Fruit fly (Drosophila melanogaster): Measurements from ENCODE around the gene Ets65A.

Ets65A gene

DNA sequence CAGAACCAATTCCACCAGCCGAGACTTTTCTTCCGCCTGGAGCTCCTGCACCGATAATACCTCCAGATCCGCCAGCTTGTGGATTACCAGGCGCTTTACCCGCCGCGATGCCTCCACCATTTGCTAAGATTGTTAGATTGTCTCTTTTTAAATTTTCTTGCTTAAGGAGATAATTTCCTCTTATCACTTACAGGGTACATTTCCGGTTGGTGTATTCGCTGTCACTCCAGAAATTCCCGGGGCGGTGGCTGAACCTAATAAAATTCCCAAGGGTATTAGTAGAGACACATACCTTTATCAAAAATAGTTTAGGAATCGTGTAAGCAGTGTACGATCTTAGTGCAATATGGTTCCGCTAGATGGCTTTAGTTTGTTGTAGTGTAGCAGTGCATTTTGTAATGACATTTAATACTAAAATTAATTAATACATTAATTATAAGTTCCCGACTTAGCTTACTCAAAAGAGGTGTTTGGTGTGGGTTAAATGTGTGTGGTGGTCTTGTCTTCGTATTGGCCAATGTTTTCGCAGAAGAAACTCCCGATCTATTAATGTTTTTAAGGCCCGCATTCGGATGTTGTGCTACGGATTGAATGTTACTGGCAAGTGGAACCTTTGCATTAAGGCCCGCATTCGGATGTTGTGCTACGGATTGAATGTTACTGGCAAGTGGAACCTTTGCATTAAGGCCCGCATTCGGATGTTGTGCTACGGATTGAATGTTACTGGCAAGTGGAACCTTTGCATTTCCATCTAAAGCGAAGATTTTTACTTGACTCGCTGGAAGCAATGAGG, 27.4 kb downstream of the Ets65A start (continued):
- TF ChIP-seq CG10979 (tag; optimal IDR thresholded peaks at IDR 0.05) (peak; percentile 70), dm (GFP tag; optimal IDR thresholded peaks at IDR 0.05) (peak; percentile 5), CG10959 (GFP tag; IDR thresholded peaks at IDR 0.05) (peak; percentile 69; the same call in 1 of the 2 replicates), D19A (tag; optimal IDR thresholded peaks at IDR 0.05) (peak; percentile 24), zfh2 (GFP tag; optimal IDR thresholded peaks at IDR 0.05) (no peak), Abd-B (GFP tag; optimal IDR thresholded peaks at IDR 0.05) (peak; percentile 5), CG10654 (GFP tag; optimal IDR thresholded peaks at IDR 0.05) (peak; percentile 75), HLH3B (GFP tag; IDR thresholded peaks at IDR 0.05) (peak; percentile 80), disco-r (GFP tag; optimal IDR thresholded peaks at IDR 0.05) (peak; percentile 65), HmgD (GFP tag; optimal IDR thresholded peaks at IDR 0.05) (no peak), CG11247 (GFP tag; IDR thresholded peaks at IDR 0.05) (peak; percentile 79), Max (GFP tag; optimal IDR thresholded peaks at IDR 0.05) (peak; percentile 40), ro (GFP tag; IDR thresholded peaks at IDR 0.05) (no peak), CG2712 (tag; optimal IDR thresholded peaks at IDR 0.05) (peak; percentile 72), bigmax (GFP tag; optimal IDR thresholded peaks at IDR 0.05) (peak; percentile 68), pum (GFP tag; optimal IDR thresholded peaks at IDR 0.05) (no peak), inv (GFP tag; IDR thresholded peaks at IDR 0.05; ENCODE audit: partially characterized antibody) (no peak), sima (GFP tag; optimal IDR thresholded peaks at IDR 0.05) (peak; percentile 54), shn (GFP tag; optimal IDR thresholded peaks at IDR 0.05) (peak; percentile 50), CG9215 (GFP tag; IDR thresholded peaks at IDR 0.05) (peak; percentile 28; the same call in 1 of the 2 replicates), cato (GFP tag; optimal IDR thresholded peaks at IDR 0.05; ENCODE audit: borderline replicate concordance) (no peak), CG14860 (GFP tag; IDR thresholded peaks at IDR 0.05; ENCODE audit: partially characterized antibody) (no peak), Sox102F (GFP tag; optimal IDR thresholded peaks at IDR 0.05) (peak; percentile 26), CG6254 (GFP tag; optimal IDR thresholded peaks at IDR 0.05) (peak; percentile 99), Hmx (GFP tag; optimal IDR thresholded peaks at IDR 0.05) (no peak), CG7963 (GFP tag; IDR thresholded peaks at IDR 0.05; ENCODE audit: partially characterized antibody) (no peak), lilli (GFP tag; optimal IDR thresholded peaks at IDR 0.05) (peak; percentile 32), CG1792 (GFP tag; optimal IDR thresholded peaks at IDR 0.05) (peak; percentile 56), Deaf1 (tag; optimal IDR thresholded peaks at IDR 0.05) (peak; percentile 3), lab (GFP tag; optimal IDR thresholded peaks at IDR 0.05) (peak; percentile 94), CG10462 (GFP tag; optimal IDR thresholded peaks at IDR 0.05) (peak; percentile 7), dpn (GFP tag; optimal IDR thresholded peaks at IDR 0.05) (peak; percentile 38 to 91), nom (GFP tag; optimal IDR thresholded peaks at IDR 0.05) (no peak), CG17186 (GFP tag; optimal IDR thresholded peaks at IDR 0.05) (peak; percentile 49), CG4730 (GFP tag; IDR thresholded peaks at IDR 0.05) (peak; percentile 19; the same call in 1 of the 2 replicates), Elba2 (GFP tag; optimal IDR thresholded peaks at IDR 0.05) (peak; percentile 52), klu (GFP tag; IDR thresholded peaks at IDR 0.05) (peak; percentile 53; the same call in 1 of the 2 replicates), E2f1 (GFP tag; IDR thresholded peaks at IDR 0.05) (peak; percentile 74), org-1 (GFP tag; optimal IDR thresholded peaks at IDR 0.05) (peak; percentile 57), Chrac-16 (GFP tag; optimal IDR thresholded peaks at IDR 0.05) (no peak), HHEX (GFP tag; optimal IDR thresholded peaks at IDR 0.05) (peak; percentile 87), ato (GFP tag; IDR thresholded peaks at IDR 0.05; ENCODE audit: partially characterized antibody) (no peak), Ets65A (GFP tag) (peak; percentile 100), nerfin-2 (GFP tag; IDR thresholded peaks at IDR 0.05; ENCODE audit: partially characterized antibody) (no peak), CG16813 (GFP tag; IDR thresholded peaks at IDR 0.05; ENCODE audit: partially characterized antibody) (no peak), CG6272 (GFP tag; IDR thresholded peaks at IDR 0.05) (peak; percentile 55), CG11398 (GFP tag; optimal IDR thresholded peaks at IDR 0.05) (peak; percentile 55), pho (GFP tag; optimal IDR thresholded peaks at IDR 0.05) (peak; percentile 23), CG7987 (GFP tag; optimal IDR thresholded peaks at IDR 0.05) (peak; percentile 94)
